Fruit fly (Drosophila melanogaster) S2 (cell line): ENCODE measurements around the gene Ssdp.

ENCODE experiments used
- CG8478 ChIP-seq: fragments of >200 bp; optimal IDR thresholded peaks from 2 replicates; lab custom pipeline; 2018
- CTCF ChIP-seq, 2 experiments: fragments of >200 bp; optimal IDR thresholded peaks; 2 replicates each; lab custom pipeline; 2018

dm6 chr3R:18244171-18245043, 45.0 kb upstream of the Ssdp start:
- peak; percentile 33 for TF ChIP-seq CG8478 (lab: Kevin White, UChicago)
- TF ChIP-seq CTCF (optimal IDR thresholded peaks at IDR 0.05; lab: Kevin White, UChicago) = no peak
